Worm (Caenorhabditis elegans): ENCODE data around the gene trpp-12.

ce11 chrX:2375300-2376035 is 34.0 kb upstream of the trpp-12 start, which contains the start of gene F47G3.3:
- TF ChIP-seq pha-4 (tag; optimal IDR thresholded peaks at IDR 0.05) (no peak), K02D7.2 (tag; optimal IDR thresholded peaks at IDR 0.05) (no peak), dve-1 (tag; optimal IDR thresholded peaks at IDR 0.05) (no peak), ama-1 (optimal IDR thresholded peaks at IDR 0.05) (no peak), ahr-1 (tag; optimal IDR thresholded peaks at IDR 0.05) (no peak), pqm-1 (tag; optimal IDR thresholded peaks at IDR 0.05) (no peak), unc-86 (tag; optimal IDR thresholded peaks at IDR 0.05) (no peak), pag-3 (tag; optimal IDR thresholded peaks at IDR 0.05; ENCODE audit: borderline replicate concordance) (no peak), dmd-4 (tag; optimal IDR thresholded peaks at IDR 0.05; ENCODE audit: borderline replicate concordance) (no peak), ceh-9 (tag; optimal IDR thresholded peaks at IDR 0.05) (no peak)
